Worm (Caenorhabditis elegans) whole organism, young adult: ENCODE measurements around the gene alh-12.

Experiments used
- B0336.3 ChIP-seq: fragments of 200-800 bp; sonication (Bioruptor generic); IDR thresholded peaks from 2 replicates; pipeline ENCODE4 v1.3.6; 2022; ENCODE audit warnings: missing genetic modification characterization, missing compliant biosample characterization
- F22D6.2 ChIP-seq: sonication (generic microtip); optimal IDR thresholded peaks from 2 replicates; lab custom pipeline; 2016; ENCODE audit warnings: mild to moderate bottlenecking, missing genetic modification characterization, missing compliant biosample characterization
- F49E8.2 ChIP-seq: sonication (generic microtip); optimal IDR thresholded peaks from 3 replicates; lab custom pipeline; 2017; ENCODE audit warnings: missing genetic modification characterization, mild to moderate bottlenecking, missing compliant biosample characterization, antibody characterized with exemption, moderate library complexity; ENCODE audit not compliant: insufficient read depth
- F55B11.4 ChIP-seq: sonication (generic microtip); optimal IDR thresholded peaks from 2 replicates; lab custom pipeline; 2016; ENCODE audit warnings: missing compliant biosample characterization, missing genetic modification characterization, borderline replicate concordance; ENCODE audit not compliant: insufficient read depth
- F57A8.1 ChIP-seq: fragments of 200-800 bp; sonication (Bioruptor generic); optimal IDR thresholded peaks from 2 replicates; lab custom pipeline; 2018; ENCODE audit warnings: mild to moderate bottlenecking, missing genetic modification characterization, moderate library complexity, missing compliant biosample characterization
- K11D2.4 ChIP-seq: fragments of 200-800 bp; sonication (Bioruptor generic); IDR thresholded peaks from 2 replicates; pipeline ENCODE4 v1.3.6; 2022; ENCODE audit warnings: missing genetic modification reagents, missing genetic modification characterization, missing compliant biosample characterization
- T26A5.8 ChIP-seq: sonication (generic microtip); optimal IDR thresholded peaks from 2 replicates; lab custom pipeline; 2016; ENCODE audit warnings: missing genetic modification characterization, missing compliant biosample characterization
- Y95B8A.8 ChIP-seq: fragments of 200-800 bp; sonication (Bioruptor generic); IDR thresholded peaks from 2 replicates; pipeline ENCODE4 v1.3.6; 2022; ENCODE audit warnings: missing genetic modification reagents, missing genetic modification characterization, missing compliant biosample characterization
- ama-1 ChIP-seq, 3 experiments: fragments of 150-350 bp in 1 of 3; sonication (generic microtip) in 2 of 3; optimal IDR thresholded peaks; 2 replicates each; lab custom pipeline; 2014 to 2018; ENCODE audit warnings: missing biosample characterization in 2 of 3, missing genetic modification characterization in 2 of 3, missing genetic modification reagents in 2 of 3
- aptf-3 ChIP-seq: fragments of 200-800 bp; sonication (Bioruptor generic); IDR thresholded peaks from 2 replicates; pipeline ENCODE4 v1.3.6; 2022; ENCODE audit warnings: missing genetic modification characterization, missing compliant biosample characterization
- athp-1 ChIP-seq: sonication (generic microtip); optimal IDR thresholded peaks from 2 replicates; lab custom pipeline; 2017; ENCODE audit warnings: mild to moderate bottlenecking, missing genetic modification characterization, missing compliant biosample characterization
- attf-6 ChIP-seq: fragments of 200-800 bp; sonication (Bioruptor generic); IDR thresholded peaks from 2 replicates; pipeline ENCODE4 v1.3.6; 2022; ENCODE audit warnings: missing genetic modification reagents, missing genetic modification characterization, missing compliant biosample characterization
- bed-1 ChIP-seq: fragments of 200-800 bp; sonication (Bioruptor generic); IDR thresholded peaks from 2 replicates; pipeline ENCODE4 v1.3.6; 2022; ENCODE audit warnings: missing genetic modification reagents, missing genetic modification characterization, missing compliant biosample characterization
- ccch-3 ChIP-seq: fragments of 200-800 bp; sonication (Bioruptor generic); optimal IDR thresholded peaks from 2 replicates; lab custom pipeline; 2018; ENCODE audit warnings: mild to moderate bottlenecking, missing genetic modification characterization, missing compliant biosample characterization
- cebp-1 ChIP-seq, 2 experiments: fragments of 200-800 bp in 1 of 2; sonication (Bioruptor generic) in 1 of 2; sonication (generic microtip) in 1 of 2; IDR thresholded peaks in 1 of 2; optimal IDR thresholded peaks in 1 of 2; 2 replicates each; pipeline versions ENCODE4 v1.3.6 to Lab custom; 2017 to 2022; ENCODE audit warnings: missing compliant biosample characterization in 2 of 2, missing genetic modification characterization in 2 of 2, mild to moderate bottlenecking in 1 of 2, missing genetic modification reagents in 1 of 2, moderate library complexity in 1 of 2
- ceh-100 ChIP-seq: fragments of 200-800 bp; sonication (Bioruptor generic); IDR thresholded peaks from 2 replicates; pipeline ENCODE4 v1.3.6; 2022; ENCODE audit warnings: missing genetic modification reagents, missing genetic modification characterization, missing compliant biosample characterization
- ceh-79 ChIP-seq: sonication (generic microtip); optimal IDR thresholded peaks from 2 replicates; lab custom pipeline; 2017; ENCODE audit warnings: mild to moderate bottlenecking, missing genetic modification characterization, missing compliant biosample characterization
- die-1 ChIP-seq: sonication (generic microtip); optimal IDR thresholded peaks from 2 replicates; lab custom pipeline; 2016; ENCODE audit warnings: missing genotype, mild to moderate bottlenecking, missing genetic modification characterization, missing compliant biosample characterization
- egl-18 ChIP-seq: fragments of 200-800 bp; sonication (Bioruptor generic); IDR thresholded peaks from 2 replicates; pipeline ENCODE4 v1.3.6; 2022; ENCODE audit warnings: missing genetic modification reagents, missing genetic modification characterization, missing compliant biosample characterization
- egrh-3 ChIP-seq: fragments of 200-800 bp; sonication (Bioruptor generic); IDR thresholded peaks from 2 replicates; pipeline ENCODE4 v1.3.6; 2022; ENCODE audit warnings: missing genetic modification reagents, missing genetic modification characterization, missing compliant biosample characterization
- ekl-4 ChIP-seq: fragments of 200-800 bp; sonication (Bioruptor generic); IDR thresholded peaks from 2 replicates; pipeline ENCODE4 v1.3.6; 2022; ENCODE audit warnings: missing genetic modification reagents, missing genetic modification characterization, missing compliant biosample characterization
- ets-4 ChIP-seq: fragments of 200-800 bp; sonication (Bioruptor generic); optimal IDR thresholded peaks from 2 replicates; lab custom pipeline; 2018; ENCODE audit warnings: mild to moderate bottlenecking, missing genetic modification characterization, missing compliant biosample characterization
- gei-17 ChIP-seq: fragments of 200-800 bp; sonication (Bioruptor generic); optimal IDR thresholded peaks from 2 replicates; lab custom pipeline; 2018; ENCODE audit warnings: mild to moderate bottlenecking, missing genetic modification characterization, missing compliant biosample characterization
- him-1 ChIP-seq: sonication (generic microtip); optimal IDR thresholded peaks from 2 replicates; lab custom pipeline; 2016; ENCODE audit warnings: missing genotype, missing genetic modification reagents, missing genetic modification characterization, missing compliant biosample characterization
- hlh-26 ChIP-seq: fragments of 200-800 bp; sonication (Bioruptor generic); conservative IDR thresholded peaks from 2 replicates; pipeline ENCODE4 v1.3.6; 2022; ENCODE audit warnings: missing genetic modification reagents, missing genetic modification characterization, missing compliant biosample characterization
- hrde-1 ChIP-seq: sonication (generic microtip); optimal IDR thresholded peaks from 2 replicates; lab custom pipeline; 2016; ENCODE audit warnings: missing genetic modification characterization, mild to moderate bottlenecking, missing compliant biosample characterization, moderate library complexity, missing genotype, missing genetic modification reagents, borderline replicate concordance
- let-607 ChIP-seq, 2 experiments: fragments of 200-800 bp in 1 of 2; sonication (Bioruptor generic) in 1 of 2; sonication (generic microtip) in 1 of 2; optimal IDR thresholded peaks; 2 replicates each; lab custom pipeline; 2016 to 2018; ENCODE audit warnings: mild to moderate bottlenecking in 2 of 2, missing compliant biosample characterization in 2 of 2, missing genetic modification characterization in 2 of 2, moderate library complexity in 2 of 2, missing genotype in 1 of 2
- madf-10 ChIP-seq: sonication (generic microtip); optimal IDR thresholded peaks from 2 replicates; lab custom pipeline; 2016; ENCODE audit warnings: mild to moderate bottlenecking, missing genetic modification characterization, missing compliant biosample characterization
- madf-3 ChIP-seq: fragments of 200-800 bp; sonication (Bioruptor generic); IDR thresholded peaks from 2 replicates; pipeline ENCODE4 v1.3.6; 2022; ENCODE audit warnings: missing genetic modification reagents, missing genetic modification characterization, missing compliant biosample characterization
- madf-6 ChIP-seq: fragments of 200-800 bp; sonication (Bioruptor generic); IDR thresholded peaks from 2 replicates; pipeline ENCODE4 v1.3.6; 2022; ENCODE audit warnings: missing genetic modification reagents, missing genetic modification characterization, missing compliant biosample characterization
- madf-8 ChIP-seq: fragments of 200-800 bp; sonication (Bioruptor generic); conservative IDR thresholded peaks from 2 replicates; pipeline ENCODE4 v1.3.6; 2022; ENCODE audit warnings: missing genetic modification reagents, missing genetic modification characterization, missing compliant biosample characterization
- mcd-1 ChIP-seq: fragments of 200-800 bp; sonication (Bioruptor generic); IDR thresholded peaks from 2 replicates; pipeline ENCODE4 v1.3.6; 2022; ENCODE audit warnings: missing genetic modification reagents, missing genetic modification characterization, missing compliant biosample characterization
- mel-28 ChIP-seq: sonication (generic microtip); optimal IDR thresholded peaks from 2 replicates; lab custom pipeline; 2016; ENCODE audit warnings: borderline replicate concordance, mild to moderate bottlenecking, missing genetic modification characterization, missing compliant biosample characterization
- mes-4 ChIP-seq: sonication (generic microtip); optimal IDR thresholded peaks from 2 replicates; lab custom pipeline; 2016; ENCODE audit warnings: missing genotype, missing genetic modification characterization, missing compliant biosample characterization
- nfya-1 ChIP-seq: sonication (generic microtip); optimal IDR thresholded peaks from 2 replicates; lab custom pipeline; 2017; ENCODE audit warnings: antibody characterized with exemption, missing compliant biosample characterization, missing genetic modification characterization, borderline replicate concordance; ENCODE audit not compliant: insufficient read depth
- nfya-2 ChIP-seq: fragments of 200-800 bp; sonication (Bioruptor generic); IDR thresholded peaks from 2 replicates; pipeline ENCODE4 v1.3.6; 2022; ENCODE audit warnings: missing genetic modification reagents, missing genetic modification characterization, missing compliant biosample characterization
- nhr-120 ChIP-seq: fragments of 200-800 bp; sonication (Bioruptor generic); IDR thresholded peaks from 2 replicates; pipeline ENCODE4 v1.3.6; 2022; ENCODE audit warnings: missing genetic modification characterization, missing compliant biosample characterization
- rcor-1 ChIP-seq: fragments of 200-800 bp; sonication (Bioruptor generic); IDR thresholded peaks from 2 replicates; pipeline ENCODE4 v1.3.6; 2022; ENCODE audit warnings: missing genetic modification reagents, missing genetic modification characterization, missing compliant biosample characterization
- rec-8 ChIP-seq, 2 experiments: sonication (generic microtip); optimal IDR thresholded peaks; 2 replicates each; lab custom pipeline; 2016; ENCODE audit warnings: mild to moderate bottlenecking in 2 of 2, missing genetic modification characterization in 2 of 2, missing genetic modification reagents in 2 of 2, missing genotype in 2 of 2, missing biosample characterization in 1 of 2, missing compliant biosample characterization in 1 of 2, moderate library complexity in 1 of 2
- repo-1 ChIP-seq: sonication (generic microtip); optimal IDR thresholded peaks from 2 replicates; lab custom pipeline; 2017; ENCODE audit warnings: mild to moderate bottlenecking, missing genetic modification characterization, missing compliant biosample characterization
- sea-2 ChIP-seq: fragments of 200-800 bp; sonication (Bioruptor generic); IDR thresholded peaks from 2 replicates; pipeline ENCODE4 v1.3.6; 2022; ENCODE audit warnings: missing genetic modification characterization, missing compliant biosample characterization
- snpc-4 ChIP-seq, 5 experiments: fragments of 150-350 bp in 1 of 5; sonication (generic microtip) in 4 of 5; optimal IDR thresholded peaks; 2 replicates each; lab custom pipeline; 2014 to 2018; ENCODE audit warnings: missing genetic modification characterization in 5 of 5, missing biosample characterization in 3 of 5, antibody characterized with exemption in 2 of 5, mild to moderate bottlenecking in 2 of 5, missing compliant biosample characterization in 2 of 5, missing genotype in 2 of 5, moderate library complexity in 2 of 5, missing genetic modification reagents in 1 of 5
- somi-1 ChIP-seq: fragments of 200-800 bp; sonication (Bioruptor generic); optimal IDR thresholded peaks from 2 replicates; lab custom pipeline; 2018; ENCODE audit warnings: mild to moderate bottlenecking, missing genetic modification characterization, missing compliant biosample characterization
- sptf-2 ChIP-seq: fragments of 200-800 bp; sonication (Bioruptor generic); optimal IDR thresholded peaks from 2 replicates; lab custom pipeline; 2018; ENCODE audit warnings: mild to moderate bottlenecking, missing genetic modification characterization, missing compliant biosample characterization
- xnd-1 ChIP-seq: sonication (generic microtip); optimal IDR thresholded peaks from 2 replicates; lab custom pipeline; 2016; ENCODE audit warnings: missing genotype, missing genetic modification reagents, missing genetic modification characterization, missing compliant biosample characterization
- ztf-26 ChIP-seq: sonication (generic microtip); optimal IDR thresholded peaks from 2 replicates; lab custom pipeline; 2017; ENCODE audit warnings: missing genetic modification characterization, missing compliant biosample characterization
- ztf-3 ChIP-seq: fragments of 200-800 bp; sonication (Bioruptor generic); optimal IDR thresholded peaks from 2 replicates; lab custom pipeline; 2018; ENCODE audit warnings: mild to moderate bottlenecking, missing genetic modification characterization, missing compliant biosample characterization

alh-12 gene

DNA sequence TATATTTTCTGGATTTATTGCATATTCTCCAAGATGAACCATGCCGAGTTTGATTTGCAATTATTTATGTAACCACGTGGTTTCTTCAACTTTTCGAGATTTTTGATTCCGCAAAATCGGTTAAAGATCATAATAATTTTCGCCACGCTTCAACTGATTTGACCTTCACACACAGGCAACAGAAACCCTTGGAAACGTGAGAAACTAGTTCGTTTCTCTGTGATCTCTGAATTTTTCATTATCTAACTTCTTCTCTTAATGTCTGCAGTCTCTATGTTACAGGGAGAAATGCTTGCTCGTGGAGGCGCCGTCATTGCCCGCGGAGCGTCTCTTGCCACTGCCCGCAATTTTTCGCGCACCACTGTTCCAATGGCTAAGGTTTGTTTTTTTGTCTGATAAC is 11.5 kb downstream of the alh-12 start, which contains the start of gene fum-1 (continued):
- TF ChIP-seq athp-1: no peak
- no peak for TF ChIP-seq him-1
- no peak for TF ChIP-seq Y95B8A.8
- no peak for TF ChIP-seq mes-4
- TF ChIP-seq nfya-2 (GFP tag; lab: Robert Waterston, UW): no peak
- TF ChIP-seq sea-2: no peak
- no peak for TF ChIP-seq madf-8 (GFP tag; lab: Robert Waterston, UW)
- TF ChIP-seq rec-8 (tag; optimal IDR thresholded peaks at IDR 0.05; lab: Kevin White, UChicago): no peak
- TF ChIP-seq madf-6 (GFP tag; lab: Robert Waterston, UW): peak; percentile 40; the same call in 1 of the 2 replicates
- TF ChIP-seq aptf-3 (GFP tag; lab: Robert Waterston, UW): no peak
- no peak for TF ChIP-seq xnd-1 (tag; lab: Kevin White, UChicago)
- TF ChIP-seq egl-18 (GFP tag; lab: Robert Waterston, UW): no peak
- no peak for TF ChIP-seq F57A8.1
- TF ChIP-seq madf-10 (tag; lab: Kevin White, UChicago): peak; percentile 40
- no peak for TF ChIP-seq hlh-26
- no peak for TF ChIP-seq ceh-79 (tag; lab: Kevin White, UChicago)
- 0 out of 2 replicates have a peak, but pooled peaks have one; percentile 29 for TF ChIP-seq ekl-4 (GFP tag; lab: Robert Waterston, UW)
- TF ChIP-seq ztf-26 (tag; lab: Kevin White, UChicago): peak; percentile 55
- TF ChIP-seq T26A5.8: no peak
- TF ChIP-seq hrde-1 (tag; lab: Kevin White, UChicago): no peak
- no peak for TF ChIP-seq ccch-3 (GFP tag; lab: Kevin White, UChicago)
- TF ChIP-seq F49E8.2 (tag; lab: Kevin White, UChicago): no peak
- TF ChIP-seq mcd-1 (GFP tag; lab: Robert Waterston, UW): peak; percentile 56
- no peak for TF ChIP-seq gei-17
- TF ChIP-seq snpc-4 (GFP tag; optimal IDR thresholded peaks at IDR 0.05; lab: Kevin White, UChicago): no peak
- no peak for TF ChIP-seq snpc-4 (tag; optimal IDR thresholded peaks at IDR 0.05; lab: Kevin White, UChicago)
- TF ChIP-seq nfya-1 (tag; lab: Kevin White, UChicago): no peak
- TF ChIP-seq rcor-1 (GFP tag; lab: Robert Waterston, UW): no peak
- TF ChIP-seq madf-3 (GFP tag; lab: Robert Waterston, UW): no peak
- no peak for TF ChIP-seq sptf-2 (GFP tag; lab: Kevin White, UChicago)
- peak; percentile 5 for TF ChIP-seq ama-1 (optimal IDR thresholded peaks at IDR 0.05; lab: Kevin White, UChicago)
- no peak for TF ChIP-seq ama-1 (GFP tag; optimal IDR thresholded peaks at IDR 0.05; lab: Kevin White, UChicago)
- TF ChIP-seq attf-6: no peak
- no peak for TF ChIP-seq ets-4 (GFP tag; lab: Kevin White, UChicago)
- peak; percentile 80 for TF ChIP-seq repo-1 (tag; lab: Kevin White, UChicago)
- no peak for TF ChIP-seq mel-28 (tag; lab: Kevin White, UChicago)
- no peak for TF ChIP-seq die-1 (tag; lab: Kevin White, UChicago)
- TF ChIP-seq ztf-3 (GFP tag; lab: Kevin White, UChicago): no peak
- TF ChIP-seq F55B11.4: no peak
- no peak for TF ChIP-seq ceh-100 (GFP tag; lab: Robert Waterston, UW)
- TF ChIP-seq cebp-1 (GFP tag; IDR thresholded peaks at IDR 0.05; lab: Robert Waterston, UW): no peak
- TF ChIP-seq cebp-1 (tag; optimal IDR thresholded peaks at IDR 0.05; lab: Kevin White, UChicago): no peak
- peak; percentile 58 for TF ChIP-seq somi-1
- TF ChIP-seq F22D6.2 (tag; lab: Kevin White, UChicago): no peak
- TF ChIP-seq egrh-3 (GFP tag; lab: Robert Waterston, UW): no peak
- no peak for TF ChIP-seq nhr-120 (GFP tag; lab: Robert Waterston, UW)
- peak in 1 of 2 experiments; percentile 27 for TF ChIP-seq let-607 (tag; optimal IDR thresholded peaks at IDR 0.05; lab: Kevin White, UChicago)
- TF ChIP-seq K11D2.4 (GFP tag; lab: Robert Waterston, UW): no peak
- TF ChIP-seq bed-1: no peak
- TF ChIP-seq B0336.3: no peak; the same call in none of the 2 replicates
